Worm (Caenorhabditis elegans) whole organism, young adult: ENCODE data around the gene C47D12.2.

ENCODE experiments used
- ccch-3 ChIP-seq: fragments of 200-800 bp; sonication (Bioruptor generic); optimal IDR thresholded peaks from 2 replicates; lab custom pipeline; 2018; ENCODE audit warnings: mild to moderate bottlenecking, missing genetic modification characterization, missing compliant biosample characterization
- lsy-27 ChIP-seq: sonication (generic microtip); optimal IDR thresholded peaks from 2 replicates; lab custom pipeline; 2017; ENCODE audit warnings: missing genetic modification characterization, mild to moderate bottlenecking, missing compliant biosample characterization, antibody characterized with exemption, missing genotype, borderline replicate concordance; ENCODE audit not compliant: insufficient read depth
- madf-6 ChIP-seq: fragments of 200-800 bp; sonication (Bioruptor generic); IDR thresholded peaks from 2 replicates; pipeline ENCODE4 v1.3.6; 2022; ENCODE audit warnings: missing genetic modification reagents, missing genetic modification characterization, missing compliant biosample characterization

The C47D12.2 gene

ce11 chrII:11728545-11729105 is 52.5 kb downstream of the C47D12.2 start, which contains the start of gene alh-8 (continued):
- TF ChIP-seq ccch-3 (no peak), madf-6 (GFP tag; lab: Robert Waterston, UW) (no peak; the same call in 1 of the 2 replicates), lsy-27 (tag; lab: Kevin White, UChicago) (no peak)
- TF ChIP-seq, all 124 proteins: peak for 37
